Worm (Caenorhabditis elegans) whole organism, L3 larva: ENCODE results near the gene chil-11.

Experiments
- ZK546.5 ChIP-seq: sonication (generic microtip); optimal IDR thresholded peaks from 2 replicates; lab custom pipeline; 2017; ENCODE audit warnings: missing biosample characterization, missing genetic modification characterization
- aly-2 ChIP-seq: fragments of 150-350 bp; optimal IDR thresholded peaks from 2 replicates; lab custom pipeline; 2014; ENCODE audit warnings: missing biosample characterization, missing genetic modification characterization
- ceh-16 ChIP-seq: sonication (generic microtip); optimal IDR thresholded peaks from 2 replicates; lab custom pipeline; 2017; ENCODE audit warnings: missing biosample characterization, missing genetic modification characterization
- ceh-28 ChIP-seq: fragments of 150-350 bp; optimal IDR thresholded peaks from 2 replicates; lab custom pipeline; 2014; ENCODE audit warnings: missing biosample characterization, missing genetic modification reagents, missing genetic modification characterization
- ceh-82 ChIP-seq: fragments of 150-350 bp; optimal IDR thresholded peaks from 2 replicates; lab custom pipeline; 2014; ENCODE audit warnings: missing biosample characterization, missing genetic modification characterization
- ceh-9 ChIP-seq: sonication (generic microtip); optimal IDR thresholded peaks from 2 replicates; lab custom pipeline; 2018; ENCODE audit warnings: missing biosample characterization, missing genetic modification characterization
- egl-27 ChIP-seq: sonication (generic microtip); optimal IDR thresholded peaks from 4 replicates; lab custom pipeline; 2017; ENCODE audit warnings: missing biosample characterization, missing genetic modification reagents, missing genetic modification characterization
- egl-5 ChIP-seq: fragments of 150-350 bp; optimal IDR thresholded peaks from 2 replicates; lab custom pipeline; 2017; ENCODE audit warnings: missing biosample characterization, missing genetic modification reagents, missing genetic modification characterization, inconsistent platforms
- elt-2 ChIP-seq: sonication (generic microtip); optimal IDR thresholded peaks from 2 replicates; lab custom pipeline; 2016; ENCODE audit warnings: missing genetic modification reagents, mild to moderate bottlenecking, missing genetic modification characterization, missing compliant biosample characterization
- eor-1 ChIP-seq, 2 experiments: fragments of 150-350 bp; optimal IDR thresholded peaks; 2 replicates each; lab custom pipeline; 2014 to 2018; ENCODE audit warnings: missing biosample characterization in 2 of 2, missing genetic modification characterization in 2 of 2
- fkh-10 ChIP-seq: sonication (generic microtip); optimal IDR thresholded peaks from 2 replicates; lab custom pipeline; 2017; ENCODE audit warnings: missing biosample characterization, missing genetic modification reagents, missing genetic modification characterization
- fkh-2 ChIP-seq: fragments of 150-350 bp; optimal IDR thresholded peaks from 2 replicates; lab custom pipeline; 2014; ENCODE audit warnings: missing biosample characterization, missing genetic modification reagents, missing genetic modification characterization
- fos-1 ChIP-seq: fragments of 150-350 bp; optimal IDR thresholded peaks from 2 replicates; lab custom pipeline; 2014; ENCODE audit warnings: missing biosample characterization, missing genetic modification characterization
- hmg-11 ChIP-seq: sonication (generic microtip); optimal IDR thresholded peaks from 2 replicates; lab custom pipeline; 2016; ENCODE audit warnings: missing genetic modification characterization, missing compliant biosample characterization
- jun-1 ChIP-seq: fragments of 150-350 bp; optimal IDR thresholded peaks from 2 replicates; lab custom pipeline; 2014; ENCODE audit warnings: missing biosample characterization, missing genetic modification reagents, missing genetic modification characterization
- lin-39 ChIP-seq: fragments of 150-350 bp; optimal IDR thresholded peaks from 2 replicates; lab custom pipeline; 2018; ENCODE audit warnings: missing biosample characterization, missing genetic modification reagents, missing genetic modification characterization
- lsy-12 ChIP-seq: sonication (generic microtip); optimal IDR thresholded peaks from 2 replicates; lab custom pipeline; 2016; ENCODE audit warnings: mild to moderate bottlenecking, missing genetic modification characterization, missing compliant biosample characterization
- mdl-1 ChIP-seq: fragments of 150-350 bp; optimal IDR thresholded peaks from 2 replicates; lab custom pipeline; 2014; ENCODE audit warnings: missing biosample characterization, missing genetic modification characterization
- mml-1 ChIP-seq: fragments of 150-350 bp; sonication (generic microtip); optimal IDR thresholded peaks from 3 replicates; lab custom pipeline; 2014; ENCODE audit warnings: missing biosample characterization, missing genetic modification characterization
- nfya-1 ChIP-seq: sonication (generic microtip); optimal IDR thresholded peaks from 2 replicates; lab custom pipeline; 2017; ENCODE audit warnings: missing genetic modification characterization, mild to moderate bottlenecking, missing compliant biosample characterization, antibody characterized with exemption, moderate library complexity; ENCODE audit not compliant: insufficient read depth
- nhr-12 ChIP-seq: fragments of 150-350 bp; optimal IDR thresholded peaks from 2 replicates; lab custom pipeline; 2014; ENCODE audit warnings: missing biosample characterization, missing genetic modification characterization
- nhr-23 ChIP-seq: fragments of 150-350 bp; optimal IDR thresholded peaks from 2 replicates; lab custom pipeline; 2014; ENCODE audit warnings: missing biosample characterization, missing genetic modification reagents, missing genetic modification characterization
- nhr-237 ChIP-seq: fragments of 150-350 bp; optimal IDR thresholded peaks from 2 replicates; lab custom pipeline; 2014; ENCODE audit warnings: missing biosample characterization, missing genetic modification characterization
- nhr-25 ChIP-seq: sonication (generic microtip); optimal IDR thresholded peaks from 2 replicates; lab custom pipeline; 2017; ENCODE audit warnings: missing biosample characterization, missing genetic modification characterization
- nhr-28 ChIP-seq: fragments of 150-350 bp; optimal IDR thresholded peaks from 2 replicates; lab custom pipeline; 2014; ENCODE audit warnings: missing biosample characterization, missing genetic modification characterization
- nhr-43 ChIP-seq: sonication (generic microtip); optimal IDR thresholded peaks from 2 replicates; lab custom pipeline; 2016; ENCODE audit warnings: mild to moderate bottlenecking, missing genetic modification characterization, missing compliant biosample characterization; ENCODE audit not compliant: poor library complexity, severe bottlenecking
- nhr-67 ChIP-seq: fragments of 150-350 bp; optimal IDR thresholded peaks from 2 replicates; lab custom pipeline; 2014; ENCODE audit warnings: missing biosample characterization, missing genetic modification characterization
- nhr-77 ChIP-seq: fragments of 150-350 bp; optimal IDR thresholded peaks from 2 replicates; lab custom pipeline; 2014; ENCODE audit warnings: missing biosample characterization, missing genetic modification characterization
- pqm-1 ChIP-seq: fragments of 150-350 bp; optimal IDR thresholded peaks from 2 replicates; lab custom pipeline; 2017; ENCODE audit warnings: missing biosample characterization, missing genetic modification characterization, inconsistent platforms
- skn-1 ChIP-seq: fragments of 150-350 bp; optimal IDR thresholded peaks from 2 replicates; lab custom pipeline; 2014; ENCODE audit warnings: missing biosample characterization, missing genetic modification characterization
- snpc-4 ChIP-seq: fragments of 150-350 bp; optimal IDR thresholded peaks from 2 replicates; lab custom pipeline; 2014; ENCODE audit warnings: missing biosample characterization, missing genetic modification characterization
- tbx-2 ChIP-seq: sonication (generic microtip); optimal IDR thresholded peaks from 2 replicates; lab custom pipeline; 2016; ENCODE audit warnings: mild to moderate bottlenecking, missing genetic modification characterization, missing compliant biosample characterization
- unc-39 ChIP-seq: sonication (generic microtip); optimal IDR thresholded peaks from 4 replicates; lab custom pipeline; 2017; ENCODE audit warnings: missing biosample characterization, missing genetic modification characterization
- unc-62 ChIP-seq: fragments of 150-350 bp; sonication (generic microtip); optimal IDR thresholded peaks from 4 replicates; lab custom pipeline; 2014; ENCODE audit warnings: missing biosample characterization, missing genetic modification reagents, missing genetic modification characterization
- zag-1 ChIP-seq: fragments of 150-350 bp; optimal IDR thresholded peaks from 2 replicates; lab custom pipeline; 2014; ENCODE audit warnings: missing biosample characterization, missing genetic modification characterization
- ztf-11 ChIP-seq: fragments of 150-350 bp; optimal IDR thresholded peaks from 2 replicates; lab custom pipeline; 2014; ENCODE audit warnings: missing biosample characterization, missing genetic modification characterization
- ztf-4 ChIP-seq: fragments of 150-350 bp; optimal IDR thresholded peaks from 2 replicates; lab custom pipeline; 2014; ENCODE audit warnings: missing biosample characterization, missing genetic modification characterization

The chil-11 gene

ce11 chrIV:5778342-5778741, 37.2 kb downstream of the chil-11 start (continued):
- no peak for TF ChIP-seq ZK546.5 (tag; lab: Kevin White, UChicago)
- TF ChIP-seq fos-1: no peak
- no peak for TF ChIP-seq hmg-11 (tag; lab: Kevin White, UChicago)
- TF ChIP-seq zag-1 (tag; lab: Kevin White, UChicago): no peak
- TF ChIP-seq mdl-1 (tag; lab: Kevin White, UChicago): no peak
- TF ChIP-seq lsy-12: peak; percentile 30
- TF ChIP-seq nhr-237 (tag; lab: Kevin White, UChicago): no peak
- TF ChIP-seq tbx-2 (tag; lab: Kevin White, UChicago): peak; percentile 33
- no peak for TF ChIP-seq nhr-67
- peak; percentile 38 for TF ChIP-seq egl-27 (tag; lab: Kevin White, UChicago)
- no peak for TF ChIP-seq mml-1 (tag; lab: Kevin White, UChicago)
- TF ChIP-seq skn-1: no peak
- TF ChIP-seq nfya-1 (tag; lab: Kevin White, UChicago): peak; percentile 21
- TF ChIP-seq aly-2 (tag; lab: Kevin White, UChicago): no peak
- TF ChIP-seq, all 47 proteins: peak for 13

ce11 chrIV:5779537-5779936, 38.4 kb downstream of the chil-11 start:
- TF ChIP-seq nhr-43 (tag; lab: Kevin White, UChicago) (no peak), nfya-1 (tag; lab: Kevin White, UChicago) (peak; percentile 8), fkh-2 (tag; lab: Kevin White, UChicago) (no peak), nhr-67 (no peak)

ce11 chrIV:5780234-5780788, 39.2 kb downstream of the chil-11 start:
- TF ChIP-seq nhr-12 (tag; lab: Kevin White, UChicago) (no peak), eor-1 (tag; optimal IDR thresholded peaks at IDR 0.05; lab: Kevin White, UChicago) (no peak), nhr-77 (no peak), ZK546.5 (tag; lab: Kevin White, UChicago) (no peak), nhr-23 (tag; lab: Kevin White, UChicago) (peak; percentile 58), ceh-16 (no peak), mdl-1 (tag; lab: Kevin White, UChicago) (no peak), egl-27 (tag; lab: Kevin White, UChicago) (no peak), nhr-67 (no peak), lsy-12 (no peak), unc-39 (no peak), ztf-4 (tag; lab: Kevin White, UChicago) (no peak), aly-2 (tag; lab: Kevin White, UChicago) (no peak), ceh-28 (no peak), lin-39 (no peak), fkh-2 (tag; lab: Kevin White, UChicago) (no peak), nhr-28 (tag; lab: Kevin White, UChicago) (no peak), snpc-4 (tag; lab: Kevin White, UChicago) (no peak), hmg-11 (tag; lab: Kevin White, UChicago) (no peak), nhr-43 (tag; lab: Kevin White, UChicago) (peak; percentile 61), skn-1 (no peak), elt-2 (no peak), ztf-11 (no peak), nhr-25 (tag; lab: Kevin White, UChicago) (no peak), pqm-1 (tag; lab: Kevin White, UChicago) (peak; percentile 80)
- TF ChIP-seq, all 47 proteins: peak for 3

ce11 chrIV:5783675-5784074, 42.5 kb downstream of the chil-11 start:
- TF ChIP-seq hmg-11 (tag; lab: Kevin White, UChicago) (no peak), unc-62 (GFP tag; lab: Kevin White, UChicago) (no peak), ZK546.5 (tag; lab: Kevin White, UChicago) (no peak), ceh-9 (tag; lab: Kevin White, UChicago) (no peak), tbx-2 (tag; lab: Kevin White, UChicago) (no peak), nfya-1 (tag; lab: Kevin White, UChicago) (no peak), jun-1 (tag; lab: Kevin White, UChicago) (no peak), ceh-82 (no peak), aly-2 (tag; lab: Kevin White, UChicago) (no peak), nhr-25 (tag; lab: Kevin White, UChicago) (no peak), mdl-1 (tag; lab: Kevin White, UChicago) (no peak), nhr-28 (tag; lab: Kevin White, UChicago) (no peak), egl-5 (tag; lab: Kevin White, UChicago) (no peak), zag-1 (tag; lab: Kevin White, UChicago) (no peak), nhr-237 (tag; lab: Kevin White, UChicago) (no peak), fkh-10 (no peak), skn-1 (no peak), nhr-77 (no peak), ceh-28 (no peak)
